Worm (Caenorhabditis elegans) whole organism, L3 larva: ENCODE results near the gene F26G1.11.

Experiments
- R02D3.7 ChIP-seq: fragments of 150-350 bp; optimal IDR thresholded peaks from 2 replicates; lab custom pipeline; 2014; ENCODE audit warnings: missing biosample characterization, missing genetic modification characterization
- aly-2 ChIP-seq: fragments of 150-350 bp; optimal IDR thresholded peaks from 2 replicates; lab custom pipeline; 2014; ENCODE audit warnings: missing biosample characterization, missing genetic modification characterization
- ceh-16 ChIP-seq: sonication (generic microtip); optimal IDR thresholded peaks from 2 replicates; lab custom pipeline; 2017; ENCODE audit warnings: missing biosample characterization, missing genetic modification characterization
- ceh-28 ChIP-seq: fragments of 150-350 bp; optimal IDR thresholded peaks from 2 replicates; lab custom pipeline; 2014; ENCODE audit warnings: missing biosample characterization, missing genetic modification reagents, missing genetic modification characterization
- ceh-82 ChIP-seq: fragments of 150-350 bp; optimal IDR thresholded peaks from 2 replicates; lab custom pipeline; 2014; ENCODE audit warnings: missing biosample characterization, missing genetic modification characterization
- ceh-9 ChIP-seq: sonication (generic microtip); optimal IDR thresholded peaks from 2 replicates; lab custom pipeline; 2018; ENCODE audit warnings: missing biosample characterization, missing genetic modification characterization
- egl-5 ChIP-seq: fragments of 150-350 bp; optimal IDR thresholded peaks from 2 replicates; lab custom pipeline; 2017; ENCODE audit warnings: missing biosample characterization, missing genetic modification reagents, missing genetic modification characterization, inconsistent platforms
- elt-1 ChIP-seq: fragments of 150-350 bp; optimal IDR thresholded peaks from 2 replicates; lab custom pipeline; 2014; ENCODE audit warnings: missing biosample characterization, missing genetic modification characterization
- elt-2 ChIP-seq: sonication (generic microtip); optimal IDR thresholded peaks from 2 replicates; lab custom pipeline; 2016; ENCODE audit warnings: missing genetic modification reagents, mild to moderate bottlenecking, missing genetic modification characterization, missing compliant biosample characterization
- eor-1 ChIP-seq, 2 experiments: fragments of 150-350 bp; optimal IDR thresholded peaks; 2 replicates each; lab custom pipeline; 2014 to 2018; ENCODE audit warnings: missing biosample characterization in 2 of 2, missing genetic modification characterization in 2 of 2
- fkh-2 ChIP-seq: fragments of 150-350 bp; optimal IDR thresholded peaks from 2 replicates; lab custom pipeline; 2014; ENCODE audit warnings: missing biosample characterization, missing genetic modification reagents, missing genetic modification characterization
- hmg-11 ChIP-seq: sonication (generic microtip); optimal IDR thresholded peaks from 2 replicates; lab custom pipeline; 2016; ENCODE audit warnings: missing genetic modification characterization, missing compliant biosample characterization
- lin-39 ChIP-seq: fragments of 150-350 bp; optimal IDR thresholded peaks from 2 replicates; lab custom pipeline; 2018; ENCODE audit warnings: missing biosample characterization, missing genetic modification reagents, missing genetic modification characterization
- lsy-12 ChIP-seq: sonication (generic microtip); optimal IDR thresholded peaks from 2 replicates; lab custom pipeline; 2016; ENCODE audit warnings: mild to moderate bottlenecking, missing genetic modification characterization, missing compliant biosample characterization
- mdl-1 ChIP-seq: fragments of 150-350 bp; optimal IDR thresholded peaks from 2 replicates; lab custom pipeline; 2014; ENCODE audit warnings: missing biosample characterization, missing genetic modification characterization
- mml-1 ChIP-seq: fragments of 150-350 bp; sonication (generic microtip); optimal IDR thresholded peaks from 3 replicates; lab custom pipeline; 2014; ENCODE audit warnings: missing biosample characterization, missing genetic modification characterization
- nfya-1 ChIP-seq: sonication (generic microtip); optimal IDR thresholded peaks from 2 replicates; lab custom pipeline; 2017; ENCODE audit warnings: missing genetic modification characterization, mild to moderate bottlenecking, missing compliant biosample characterization, antibody characterized with exemption, moderate library complexity; ENCODE audit not compliant: insufficient read depth
- nhr-11 ChIP-seq: fragments of 150-350 bp; optimal IDR thresholded peaks from 2 replicates; lab custom pipeline; 2014; ENCODE audit warnings: missing biosample characterization, missing genetic modification characterization
- nhr-12 ChIP-seq: fragments of 150-350 bp; optimal IDR thresholded peaks from 2 replicates; lab custom pipeline; 2014; ENCODE audit warnings: missing biosample characterization, missing genetic modification characterization
- nhr-237 ChIP-seq: fragments of 150-350 bp; optimal IDR thresholded peaks from 2 replicates; lab custom pipeline; 2014; ENCODE audit warnings: missing biosample characterization, missing genetic modification characterization
- nhr-25 ChIP-seq: sonication (generic microtip); optimal IDR thresholded peaks from 2 replicates; lab custom pipeline; 2017; ENCODE audit warnings: missing biosample characterization, missing genetic modification characterization
- nhr-28 ChIP-seq: fragments of 150-350 bp; optimal IDR thresholded peaks from 2 replicates; lab custom pipeline; 2014; ENCODE audit warnings: missing biosample characterization, missing genetic modification characterization
- nhr-76 ChIP-seq: fragments of 150-350 bp; sonication (generic microtip); optimal IDR thresholded peaks from 5 replicates; lab custom pipeline; 2014; ENCODE audit warnings: missing biosample characterization, missing genetic modification characterization
- pha-4 ChIP-seq: fragments of 150-350 bp; optimal IDR thresholded peaks from 2 replicates; lab custom pipeline; 2014; ENCODE audit warnings: missing biosample characterization, missing genetic modification reagents, missing genetic modification characterization
- pqm-1 ChIP-seq: fragments of 150-350 bp; optimal IDR thresholded peaks from 2 replicates; lab custom pipeline; 2017; ENCODE audit warnings: missing biosample characterization, missing genetic modification characterization, inconsistent platforms
- snpc-4 ChIP-seq: fragments of 150-350 bp; optimal IDR thresholded peaks from 2 replicates; lab custom pipeline; 2014; ENCODE audit warnings: missing biosample characterization, missing genetic modification characterization
- tbx-2 ChIP-seq: sonication (generic microtip); optimal IDR thresholded peaks from 2 replicates; lab custom pipeline; 2016; ENCODE audit warnings: mild to moderate bottlenecking, missing genetic modification characterization, missing compliant biosample characterization
- unc-39 ChIP-seq: sonication (generic microtip); optimal IDR thresholded peaks from 4 replicates; lab custom pipeline; 2017; ENCODE audit warnings: missing biosample characterization, missing genetic modification characterization
- unc-62 ChIP-seq: fragments of 150-350 bp; sonication (generic microtip); optimal IDR thresholded peaks from 4 replicates; lab custom pipeline; 2014; ENCODE audit warnings: missing biosample characterization, missing genetic modification reagents, missing genetic modification characterization
- zag-1 ChIP-seq: fragments of 150-350 bp; optimal IDR thresholded peaks from 2 replicates; lab custom pipeline; 2014; ENCODE audit warnings: missing biosample characterization, missing genetic modification characterization
- ztf-4 ChIP-seq: fragments of 150-350 bp; optimal IDR thresholded peaks from 2 replicates; lab custom pipeline; 2014; ENCODE audit warnings: missing biosample characterization, missing genetic modification characterization

The F26G1.11 gene

DNA sequence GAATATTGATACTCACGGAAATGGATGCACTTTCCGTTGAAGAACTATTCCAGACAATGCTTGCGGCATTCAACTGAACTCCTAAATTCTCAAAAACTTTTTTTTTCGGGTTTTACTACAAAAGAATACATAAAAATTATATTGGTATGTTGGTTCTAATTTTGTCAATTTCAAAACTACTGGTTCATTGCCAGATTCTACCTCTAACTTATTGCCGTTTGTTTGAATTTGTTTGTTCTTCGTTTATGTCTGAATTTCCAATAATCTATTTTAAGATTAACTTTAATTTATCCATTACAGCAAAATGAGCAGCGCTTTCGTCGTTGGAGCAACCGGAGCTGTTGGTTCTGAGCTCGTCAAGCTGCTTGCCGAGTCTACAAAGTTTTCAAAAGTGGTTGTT lies 20.1 kb downstream of the F26G1.11 start, which contains the start of gene C33F10.14:
Gene C33F10.14 (plus strand): TSS at position 301 of the 400 bp plus-strand sequence.
- TF ChIP-seq ceh-82 (no peak), ztf-4 (no peak), eor-1 (tag; optimal IDR thresholded peaks at IDR 0.05; lab: Kevin White, UChicago) (no peak), aly-2 (tag; lab: Kevin White, UChicago) (no peak), ceh-28 (tag; lab: Kevin White, UChicago) (no peak), R02D3.7 (tag; lab: Kevin White, UChicago) (no peak), nhr-28 (tag; lab: Kevin White, UChicago) (no peak), unc-39 (tag; lab: Kevin White, UChicago) (no peak), nhr-25 (tag; lab: Kevin White, UChicago) (no peak), nhr-11 (tag; lab: Kevin White, UChicago) (no peak)

DNA sequence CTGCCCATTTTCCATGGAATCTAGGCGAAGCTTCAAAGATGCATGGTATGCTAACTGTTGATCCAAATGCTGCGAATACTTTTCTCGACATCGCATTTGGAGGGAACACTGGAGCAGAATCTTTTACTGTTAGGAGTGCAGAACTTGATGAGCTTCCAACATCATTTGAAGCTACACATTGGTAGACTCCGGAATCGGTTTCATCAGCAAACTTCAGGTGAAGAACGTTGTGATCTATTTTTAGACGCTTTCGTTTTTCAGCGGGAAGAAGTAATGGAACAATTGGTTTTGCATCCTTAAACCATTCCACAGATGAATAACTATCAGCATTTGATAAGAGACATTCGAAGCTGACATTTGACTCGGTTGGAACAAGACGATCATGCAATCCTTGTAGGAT lies 23.6 kb downstream of the F26G1.11 start:
- TF ChIP-seq ceh-28 (tag; lab: Kevin White, UChicago): no peak
- TF ChIP-seq hmg-11 (tag; lab: Kevin White, UChicago): no peak
- TF ChIP-seq eor-1 (tag; optimal IDR thresholded peaks at IDR 0.05; lab: Kevin White, UChicago): no peak
- no peak for TF ChIP-seq aly-2 (tag; lab: Kevin White, UChicago)
- TF ChIP-seq snpc-4 (tag; lab: Kevin White, UChicago): no peak
- no peak for TF ChIP-seq ztf-4

- TF ChIP-seq pqm-1 (tag; lab: Kevin White, UChicago): peak; percentile 38
- no peak for TF ChIP-seq lin-39 (tag; lab: Kevin White, UChicago)
- TF ChIP-seq pha-4 (tag; lab: Kevin White, UChicago): peak; percentile 10
- peak; percentile 96 for TF ChIP-seq elt-2
These were observed 26.0 kb downstream of the F26G1.11 start for ce11 chrII:4802917-4803316.

DNA sequence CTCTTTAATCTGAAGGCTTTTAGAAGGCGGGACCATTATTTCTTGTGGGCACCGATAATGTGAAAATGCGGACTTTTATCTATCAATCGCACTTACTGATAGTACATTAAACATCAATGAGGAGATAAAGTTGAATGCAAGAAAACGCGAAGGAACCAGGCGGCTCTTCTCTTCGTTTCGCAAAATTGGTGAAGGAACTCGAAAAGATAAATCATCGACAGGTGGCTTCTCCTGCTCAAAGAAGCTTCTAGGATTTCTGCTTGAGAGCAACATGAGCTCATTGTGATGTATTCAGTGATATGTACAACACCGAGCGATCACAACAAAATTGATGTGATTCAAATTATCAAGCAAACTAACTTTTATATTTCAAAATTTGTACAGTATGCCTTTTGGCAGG lies 28.9 kb downstream of the F26G1.11 start:
- no peak for TF ChIP-seq R02D3.7 (tag; lab: Kevin White, UChicago)
- TF ChIP-seq elt-2: no peak
- no peak for TF ChIP-seq zag-1 (tag; lab: Kevin White, UChicago)
- TF ChIP-seq eor-1 (tag; optimal IDR thresholded peaks at IDR 0.05; lab: Kevin White, UChicago): no peak
- TF ChIP-seq ceh-82: no peak
- TF ChIP-seq fkh-2 (tag; lab: Kevin White, UChicago): no peak
- TF ChIP-seq egl-5 (tag; lab: Kevin White, UChicago): peak; percentile 16
- TF ChIP-seq lsy-12 (tag; lab: Kevin White, UChicago): no peak

DNA sequence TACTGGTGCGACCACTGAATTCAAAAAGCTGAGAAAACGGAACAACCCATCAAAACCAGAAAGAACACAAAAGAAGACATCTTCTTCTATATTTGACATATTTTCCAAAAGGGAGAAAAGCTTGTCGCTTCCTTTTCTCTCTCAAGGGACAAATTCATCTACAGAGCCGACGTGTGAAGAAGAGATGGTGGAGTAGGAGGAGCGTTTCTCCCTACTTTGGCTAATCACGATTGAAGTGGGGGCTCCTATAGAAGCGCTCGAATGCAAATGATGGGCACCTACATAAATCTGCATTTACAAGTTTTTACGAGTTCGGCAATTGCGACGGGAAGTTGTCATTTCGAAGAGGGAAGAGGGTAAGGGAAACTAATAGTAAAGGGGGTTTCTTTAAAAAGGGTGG lies 29.3 kb downstream of the F26G1.11 start:
- peak; percentile 41 for TF ChIP-seq unc-62
- peak; percentile 34 for TF ChIP-seq elt-1
- peak; percentile 36 for TF ChIP-seq lin-39 (tag; lab: Kevin White, UChicago)
- TF ChIP-seq ceh-82: no peak
- TF ChIP-seq, all 47 proteins: peak for 3

- TF ChIP-seq nhr-76 (tag; lab: Kevin White, UChicago) (no peak), ceh-16 (no peak), zag-1 (tag; lab: Kevin White, UChicago) (no peak), mml-1 (no peak), fkh-2 (tag; lab: Kevin White, UChicago) (no peak)
These were observed 29.8 kb downstream of the F26G1.11 start for ce11 chrII:4806726-4807125.

ce11 chrII:4811986-4812385 lies 35.0 kb downstream of the F26G1.11 start, which contains the start of gene rig-6:
rig-6 (minus strand) TSS chrII:4812086.
- TF ChIP-seq nhr-12 (tag; lab: Kevin White, UChicago) (no peak), nhr-237 (no peak), tbx-2 (no peak), nfya-1 (tag; lab: Kevin White, UChicago) (no peak), elt-1 (no peak), mdl-1 (tag; lab: Kevin White, UChicago) (no peak), ceh-9 (tag; lab: Kevin White, UChicago) (no peak), pha-4 (tag; lab: Kevin White, UChicago) (no peak), ztf-4 (no peak), hmg-11 (tag; lab: Kevin White, UChicago) (no peak)
